Worm (Caenorhabditis elegans): ENCODE results near the gene rheb-1.

The rheb-1 gene

ce11 chrIII:9490783-9491547 is 35.1 kb upstream of the rheb-1 start, which contains the start of the genes dars-1 and ctr-9:
TSS of gene dars-1 (minus strand) at chrIII:9491215.
TSS of gene ctr-9 (plus strand) at chrIII:9491396.
- TF ChIP-seq F52B5.7 (tag; optimal IDR thresholded peaks at IDR 0.05), result no peak
- peak; percentile 0 for TF ChIP-seq snpc-3.4 (tag; optimal IDR thresholded peaks at IDR 0.05)
- TF ChIP-seq B0261.1 (tag; optimal IDR thresholded peaks at IDR 0.05), result no peak
- 0 out of 2 replicates have a peak, but pooled peaks have one; percentile 42 for TF ChIP-seq Y53G8AR.9 (GFP tag; conservative IDR thresholded peaks at IDR 0.05)
- peak; percentile 30; the same call in 1 of the 2 replicates for TF ChIP-seq cebp-1 (GFP tag; IDR thresholded peaks at IDR 0.05)
- peak; percentile 87 for TF ChIP-seq cebp-1 (tag; optimal IDR thresholded peaks at IDR 0.05)

DNA sequence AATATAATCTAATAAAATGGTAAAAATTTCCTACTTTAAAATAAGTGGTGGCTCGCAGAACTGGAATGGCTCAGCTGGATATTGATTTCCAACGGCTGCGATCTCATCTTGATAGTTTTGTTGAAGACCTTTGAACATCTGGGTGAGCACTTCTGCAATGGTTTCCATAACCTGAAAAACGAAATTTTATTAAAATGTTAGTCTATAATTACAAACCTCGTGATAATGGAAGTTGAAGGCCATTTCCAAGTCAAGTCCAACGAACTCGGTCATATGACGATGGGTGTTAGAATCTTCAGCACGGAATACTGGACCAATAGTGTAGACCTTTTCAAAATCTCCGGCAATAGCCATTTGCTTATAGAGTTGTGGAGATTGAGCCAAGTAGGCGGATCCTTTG is 34.0 kb upstream of the rheb-1 start:
- TF ChIP-seq snpc-1.1 (tag; optimal IDR thresholded peaks at IDR 0.05; ENCODE audit: insufficient read depth) (no peak), let-607 (tag; optimal IDR thresholded peaks at IDR 0.05) (no peak), him-1 (tag; optimal IDR thresholded peaks at IDR 0.05) (no peak)

- TF ChIP-seq T26A5.8 (tag; optimal IDR thresholded peaks at IDR 0.05) (no peak), him-1 (tag; optimal IDR thresholded peaks at IDR 0.05) (peak; percentile 9)
Measured at ce11 chrIII:9488431-9488830, 32.6 kb upstream of the rheb-1 start, which contains the start of gene nlp-36. TSS of gene nlp-36 (plus strand) at chrIII:9488731.

ce11 chrIII:9488027-9488426 is 32.2 kb upstream of the rheb-1 start:
- TF ChIP-seq unc-130 (GFP tag; optimal IDR thresholded peaks at IDR 0.05) (no peak), madf-8 (GFP tag; conservative IDR thresholded peaks at IDR 0.05) (peak; percentile 73), mel-28 (tag; optimal IDR thresholded peaks at IDR 0.05; ENCODE audit: borderline replicate concordance) (no peak), lsl-1 (GFP tag; optimal IDR thresholded peaks at IDR 0.05) (peak; percentile 70)

DNA sequence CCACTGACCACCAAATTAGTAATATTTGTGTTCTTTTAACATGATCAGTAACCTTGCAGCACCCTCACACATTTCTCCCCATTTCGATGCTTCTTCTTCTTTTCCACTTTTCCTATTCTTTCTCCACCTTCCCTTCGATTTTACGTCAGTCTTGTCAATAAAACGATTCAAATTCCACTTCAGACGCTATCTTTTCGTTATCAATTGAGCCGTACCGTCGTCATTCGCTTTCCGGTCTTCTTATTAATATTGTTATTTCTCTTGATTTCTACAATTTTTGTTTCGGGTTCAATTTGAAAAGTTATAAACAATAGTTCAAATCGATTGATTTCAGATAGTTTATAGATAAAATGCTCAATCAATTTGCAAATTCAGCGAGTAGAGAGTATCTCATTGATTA is 31.6 kb upstream of the rheb-1 start:
- TF ChIP-seq Y79H2A.3 (GFP tag; conservative IDR thresholded peaks at IDR 0.05) (no peak), nhr-80 (tag; optimal IDR thresholded peaks at IDR 0.05) (peak; percentile 55), ztf-26 (tag; optimal IDR thresholded peaks at IDR 0.05) (no peak), madf-6 (GFP tag; IDR thresholded peaks at IDR 0.05) (no peak), ZK185.1 (tag; optimal IDR thresholded peaks at IDR 0.05; ENCODE audit: poor library complexity, severe bottlenecking) (no peak), ztf-28 (GFP tag; IDR thresholded peaks at IDR 0.05) (no peak), rec-8 (tag; optimal IDR thresholded peaks at IDR 0.05) (no peak), let-607 (tag; optimal IDR thresholded peaks at IDR 0.05) (no peak)

DNA sequence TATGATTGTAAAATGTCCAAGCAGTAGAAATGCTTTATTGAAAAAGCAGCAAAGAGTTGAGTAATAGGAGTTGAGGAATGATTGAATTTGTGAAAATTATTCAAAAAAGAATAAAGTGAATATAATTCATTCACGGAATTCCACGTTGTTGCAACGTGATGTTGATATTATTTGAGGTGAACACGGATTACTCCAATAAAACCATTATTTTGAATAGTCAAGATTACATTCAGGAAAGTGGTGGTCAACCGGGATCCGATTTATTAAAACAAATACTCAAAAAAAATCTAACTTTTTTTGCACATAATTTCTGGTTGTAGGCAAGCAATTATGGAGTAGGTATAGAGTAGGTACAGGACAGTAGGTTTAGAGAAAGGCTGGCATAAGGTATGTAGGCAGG is 29.5 kb upstream of the rheb-1 start, which contains the start of gene bre-3:
TSS of gene bre-3 (minus strand) at position 101 of the 400 bp plus-strand sequence.
- no peak for TF ChIP-seq Y67H2A.10 (GFP tag; conservative IDR thresholded peaks at IDR 0.05)
- no peak for TF ChIP-seq zim-3 (tag; optimal IDR thresholded peaks at IDR 0.05)
- no peak for TF ChIP-seq cebp-1 (GFP tag; IDR thresholded peaks at IDR 0.05)
- no peak for TF ChIP-seq cebp-1 (tag; optimal IDR thresholded peaks at IDR 0.05)
- TF ChIP-seq ztf-25 (GFP tag; IDR thresholded peaks at IDR 0.05), result no peak
- TF ChIP-seq C17E4.6 (GFP tag; IDR thresholded peaks at IDR 0.05), result no peak
- no peak for TF ChIP-seq ccch-3 (GFP tag; optimal IDR thresholded peaks at IDR 0.05)
- no peak for TF ChIP-seq nhr-120 (GFP tag; IDR thresholded peaks at IDR 0.05)
